Fruit fly (Drosophila melanogaster): Measurements from ENCODE around the gene AP-1sigma.

The AP-1sigma gene

DNA sequence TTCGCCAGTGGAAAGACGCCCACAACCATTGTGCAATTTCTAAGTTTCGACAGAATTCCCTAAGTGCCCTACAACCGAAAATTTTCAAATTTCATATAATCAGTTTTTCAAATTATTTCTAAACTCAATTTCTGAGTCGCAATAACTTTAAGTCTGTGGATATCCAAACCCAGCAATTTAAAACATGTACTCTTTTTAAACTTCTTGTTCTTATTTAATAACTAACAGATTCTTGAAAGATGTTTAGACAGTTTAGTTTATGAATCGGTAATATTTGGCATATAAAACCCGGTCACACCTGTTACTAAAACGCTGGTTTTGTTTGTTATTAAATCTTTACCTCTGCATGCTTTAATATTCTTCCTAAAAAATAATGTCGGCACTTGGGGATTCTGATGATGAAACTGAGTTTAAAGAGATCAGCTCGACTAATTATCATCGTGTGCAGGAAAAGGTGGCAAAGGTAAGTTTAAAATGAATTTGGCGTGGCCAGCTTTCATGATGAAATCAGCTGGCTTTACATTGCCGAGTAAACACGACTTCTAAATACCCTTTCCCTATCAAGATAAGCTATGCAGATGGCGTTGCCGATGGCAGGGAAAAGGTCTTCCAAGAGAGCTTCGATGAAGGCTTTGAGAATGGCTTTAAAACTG, 29.4 kb upstream of the AP-1sigma start, which contains the start of the genes CG43998, CG43999 and CG31142:
TSS of gene CG43998 (minus strand) at position 51 of the 653 bp plus-strand sequence.
TSS of gene CG43999 (minus strand) at position 51 of the 653 bp plus-strand sequence.
TSS of gene CG31142 (plus strand) at position 294 of the 653 bp plus-strand sequence.
- peak; percentile 38 for TF ChIP-seq esn (GFP tag; optimal IDR thresholded peaks at IDR 0.05)
- peak; percentile 61 for TF ChIP-seq Eip78C (GFP tag)
- peak; percentile 23 for TF ChIP-seq Sox14 (GFP tag; optimal IDR thresholded peaks at IDR 0.05)
- peak; percentile 63 for TF ChIP-seq fkh (GFP tag; optimal IDR thresholded peaks at IDR 0.05)
- TF ChIP-seq acj6 (GFP tag; optimal IDR thresholded peaks at IDR 0.05): no peak

DNA sequence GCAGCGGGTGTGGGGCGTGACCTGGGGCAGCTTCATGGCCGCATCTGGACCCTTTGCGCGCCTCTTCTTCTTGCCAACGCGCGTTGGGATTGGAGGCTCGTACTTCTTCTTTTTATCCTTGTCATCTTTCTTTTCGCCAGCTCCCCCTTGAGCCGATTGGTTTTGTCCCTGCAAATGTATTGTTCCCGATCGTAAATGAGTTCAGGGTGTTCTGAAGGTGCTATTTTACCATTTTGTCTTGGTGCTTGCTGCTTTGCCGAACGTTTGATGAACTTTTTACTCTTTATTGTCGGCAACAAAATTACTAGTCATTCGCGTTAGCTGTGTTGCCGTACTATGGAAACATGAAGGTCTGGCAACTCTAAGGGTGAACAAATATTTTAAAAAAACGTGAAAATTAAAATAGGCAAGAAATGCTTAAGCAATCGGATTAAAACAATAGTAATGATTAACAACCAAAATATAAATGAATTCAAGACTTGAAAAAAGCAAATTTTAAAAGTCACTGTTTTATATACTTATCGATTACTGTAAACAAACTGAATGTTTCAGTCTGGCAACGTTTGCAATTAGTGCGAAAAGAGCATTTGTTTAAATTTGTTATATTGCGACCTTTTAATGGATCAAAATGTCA, 27.2 kb upstream of the AP-1sigma start, which contains the start of the genes Rpt2 and CG13599:
TSS of gene Rpt2 (minus strand) at position 464 of the 634 bp plus-strand sequence.
TSS of gene CG13599 (plus strand) at position 545 of the 634 bp plus-strand sequence.
- TF ChIP-seq Ets21C (GFP tag; optimal IDR thresholded peaks at IDR 0.05): no peak
- TF ChIP-seq CG8119 (GFP tag; IDR thresholded peaks at IDR 0.05): no peak
- TF ChIP-seq esn (GFP tag; optimal IDR thresholded peaks at IDR 0.05): peak; percentile 51
- no peak for TF ChIP-seq net (GFP tag; optimal IDR thresholded peaks at IDR 0.05)
- no peak for TF ChIP-seq acj6 (GFP tag; optimal IDR thresholded peaks at IDR 0.05)
- TF ChIP-seq Sox14 (GFP tag; optimal IDR thresholded peaks at IDR 0.05): peak; percentile 59
- TF ChIP-seq CG11762 (GFP tag; optimal IDR thresholded peaks at IDR 0.05; ENCODE audit: insufficient read depth): no peak
- no peak for TF ChIP-seq CG3919 (GFP tag; optimal IDR thresholded peaks at IDR 0.05)
- no peak for TF ChIP-seq CG11902 (GFP tag; optimal IDR thresholded peaks at IDR 0.05)
- TF ChIP-seq CG7368 (GFP tag; optimal IDR thresholded peaks at IDR 0.05): no peak
- TF ChIP-seq CG32006 (GFP tag; optimal IDR thresholded peaks at IDR 0.05): no peak
- peak; percentile 52 for TF ChIP-seq dsx (GFP tag; optimal IDR thresholded peaks at IDR 0.05; ENCODE audit: poor library complexity, severe bottlenecking)
- TF ChIP-seq Gug (GFP tag; IDR thresholded peaks at IDR 0.05): no peak
- TF ChIP-seq CG15336 (GFP tag; IDR thresholded peaks at IDR 0.05): no peak
- TF ChIP-seq CG11294 (GFP tag; IDR thresholded peaks at IDR 0.05): no peak
- no peak for TF ChIP-seq CG8632 (GFP tag; optimal IDR thresholded peaks at IDR 0.05)
- TF ChIP-seq CG16779 (tag; optimal IDR thresholded peaks at IDR 0.05): no peak
- TF ChIP-seq lz (GFP tag; optimal IDR thresholded peaks at IDR 0.05): peak; percentile 12
- peak; percentile 6 for TF ChIP-seq CG31627 (GFP tag; optimal IDR thresholded peaks at IDR 0.05)
- TF ChIP-seq CG6792 (GFP tag; optimal IDR thresholded peaks at IDR 0.05): no peak
- no peak for TF ChIP-seq Sox102F (GFP tag; optimal IDR thresholded peaks at IDR 0.05)
- no peak for TF ChIP-seq CG6808 (GFP tag; optimal IDR thresholded peaks at IDR 0.05)
- no peak for TF ChIP-seq Hr4 (GFP tag; optimal IDR thresholded peaks at IDR 0.05)
- TF ChIP-seq svp (GFP tag): no peak
- no peak for TF ChIP-seq achi (GFP tag; optimal IDR thresholded peaks at IDR 0.05)
- peak; percentile 9 for TF ChIP-seq cyc (GFP tag; optimal IDR thresholded peaks at IDR 0.05)
- TF ChIP-seq Eip78C (GFP tag): peak; percentile 19
- TF ChIP-seq CG6163 (GFP tag; IDR thresholded peaks at IDR 0.05): no peak
- no peak for TF ChIP-seq Hr38 (GFP tag; optimal IDR thresholded peaks at IDR 0.05)
- TF ChIP-seq fkh (GFP tag; optimal IDR thresholded peaks at IDR 0.05): peak; percentile 93
- TF ChIP-seq CG6854 (GFP tag; optimal IDR thresholded peaks at IDR 0.05): no peak
- peak; percentile 4 for TF ChIP-seq CG3032 (tag; optimal IDR thresholded peaks at IDR 0.05)
- no peak for TF ChIP-seq Sox15 (GFP tag; optimal IDR thresholded peaks at IDR 0.05)
- no peak for TF ChIP-seq CG6276 (GFP tag; optimal IDR thresholded peaks at IDR 0.05)
- no peak for TF ChIP-seq CG1621 (tag; optimal IDR thresholded peaks at IDR 0.05)
- TF ChIP-seq eg (GFP tag; IDR thresholded peaks at IDR 0.05): no peak
- no peak for TF ChIP-seq Blimp-1 (GFP tag; optimal IDR thresholded peaks at IDR 0.05)
- TF ChIP-seq dac (GFP tag; optimal IDR thresholded peaks at IDR 0.05): no peak
- TF ChIP-seq topi (GFP tag; optimal IDR thresholded peaks at IDR 0.05): no peak
- no peak for TF ChIP-seq Lpt (GFP tag; optimal IDR thresholded peaks at IDR 0.05)
- no peak for TF ChIP-seq CG9139 (GFP tag; optimal IDR thresholded peaks at IDR 0.05)
- no peak for TF ChIP-seq Smox (GFP tag; optimal IDR thresholded peaks at IDR 0.05)
- TF ChIP-seq CG10631 (GFP tag; optimal IDR thresholded peaks at IDR 0.05): no peak
- no peak for TF ChIP-seq spab (GFP tag; optimal IDR thresholded peaks at IDR 0.05)

Data from whole organism, prepupa.